Fruit fly (Drosophila melanogaster): ENCODE results near the gene Saf6.

Gene Saf6

dm6 chr2L:821242-821985 is 5.7 kb upstream of the Saf6 start, which contains the start of gene CG3662 (continued):
- TF ChIP-seq onecut (GFP tag; IDR thresholded peaks at IDR 0.05) (peak; percentile 99), chinmo (GFP tag; IDR thresholded peaks at IDR 0.05; ENCODE audit: partially characterized antibody) (0 out of 4 replicates have a peak, but pooled peaks have one; percentile 27), Dll (GFP tag; IDR thresholded peaks at IDR 0.05; ENCODE audit: partially characterized antibody) (peak; percentile 49; the same call in 2 of the 4 replicates), phol (tag; optimal IDR thresholded peaks at IDR 0.05) (peak; percentile 60), tll (GFP tag; optimal IDR thresholded peaks at IDR 0.05) (no peak), ro (GFP tag; IDR thresholded peaks at IDR 0.05) (no peak), Neu2 (GFP tag; optimal IDR thresholded peaks at IDR 0.05; ENCODE audit: borderline replicate concordance) (no peak), HLHmδ (GFP tag; optimal IDR thresholded peaks at IDR 0.05) (peak; percentile 11), B-H2 (GFP tag; optimal IDR thresholded peaks at IDR 0.05) (peak; percentile 22), sug (tag; optimal IDR thresholded peaks at IDR 0.05) (peak; percentile 36), CG32767 (GFP tag; IDR thresholded peaks at IDR 0.05) (0 out of 2 replicates have a peak, but pooled peaks have one; percentile 32), HLH3B (GFP tag; IDR thresholded peaks at IDR 0.05) (no peak), MBD-R2 (GFP tag; IDR thresholded peaks at IDR 0.05) (peak; percentile 69), seq (GFP tag; IDR thresholded peaks at IDR 0.05) (no peak), CG31224 (GFP tag; IDR thresholded peaks at IDR 0.05) (no peak), CG33213 (GFP tag; optimal IDR thresholded peaks at IDR 0.05) (peak; percentile 22), ato (GFP tag; IDR thresholded peaks at IDR 0.05; ENCODE audit: partially characterized antibody) (peak; percentile 40), Camta (GFP tag; optimal IDR thresholded peaks at IDR 0.05) (no peak), HmgZ (tag; optimal IDR thresholded peaks at IDR 0.05) (peak; percentile 82), CG12104 (GFP tag; optimal IDR thresholded peaks at IDR 0.05) (no peak), Sry-δ (GFP tag; optimal IDR thresholded peaks at IDR 0.05) (peak; percentile 49), Dbx (GFP tag; IDR thresholded peaks at IDR 0.05) (peak; percentile 5; the same call in 1 of the 3 replicates), nmo (GFP tag; optimal IDR thresholded peaks at IDR 0.05) (peak; percentile 17), Fer3 (tag; optimal IDR thresholded peaks at IDR 0.05) (no peak), Rfx (GFP tag; IDR thresholded peaks at IDR 0.05) (no peak), CG18764 (GFP tag; optimal IDR thresholded peaks at IDR 0.05) (peak; percentile 0), kah (GFP tag; optimal IDR thresholded peaks at IDR 0.05) (no peak), pita (GFP tag; optimal IDR thresholded peaks at IDR 0.05) (peak; percentile 73), CG10147 (GFP tag; optimal IDR thresholded peaks at IDR 0.05) (peak; percentile 1), ab (GFP tag; optimal IDR thresholded peaks at IDR 0.05) (no peak), Myb (GFP tag; optimal IDR thresholded peaks at IDR 0.05) (peak; percentile 93), crc (GFP tag; optimal IDR thresholded peaks at IDR 0.05) (no peak), zf30C (GFP tag; optimal IDR thresholded peaks at IDR 0.05) (peak; percentile 4), CG30431 (GFP tag; optimal IDR thresholded peaks at IDR 0.05) (no peak), vvl (GFP tag; IDR thresholded peaks at IDR 0.05) (0 out of 2 replicates have a peak, but pooled peaks have one; percentile 24), CG10267 (tag; optimal IDR thresholded peaks at IDR 0.05) (peak; percentile 55), Sin3A (optimal IDR thresholded peaks at IDR 0.05) (peak; percentile 46), caup (GFP tag; optimal IDR thresholded peaks at IDR 0.05; ENCODE audit: severe bottlenecking) (peak; percentile 18), CG2712 (tag; optimal IDR thresholded peaks at IDR 0.05) (peak; percentile 29), CG12071 (GFP tag; optimal IDR thresholded peaks at IDR 0.05) (no peak), CG12299 (tag; optimal IDR thresholded peaks at IDR 0.05) (peak; percentile 29), sima (GFP tag; optimal IDR thresholded peaks at IDR 0.05) (no peak), scrt (GFP tag; optimal IDR thresholded peaks at IDR 0.05) (peak; percentile 7), sob (GFP tag; IDR thresholded peaks at IDR 0.05) (no peak), CG9797 (GFP tag; optimal IDR thresholded peaks at IDR 0.05) (peak; percentile 89), gfzf (GFP tag; optimal IDR thresholded peaks at IDR 0.05) (peak; percentile 97), Ets97D (GFP tag; optimal IDR thresholded peaks at IDR 0.05) (peak; percentile 71), chn (GFP tag; optimal IDR thresholded peaks at IDR 0.05) (peak; percentile 17), hth (optimal IDR thresholded peaks at IDR 0.05) (no peak)
